Fruit fly (Drosophila melanogaster) whole organism, embryonic: Measurements from ENCODE around the gene CG12522.

Experiments used
- CG10462 ChIP-seq: fragments of 200-800 bp; sonication (Bioruptor generic); optimal IDR thresholded peaks from 2 replicates; lab custom pipeline; 2016; ENCODE audit warnings: missing biosample characterization, missing genetic modification characterization
- CG11085 ChIP-seq: fragments of 200-800 bp; sonication (Bioruptor generic); IDR thresholded peaks from 2 replicates; pipeline ENCODE4 v1.3.6; 2022; ENCODE audit warnings: missing biosample characterization, missing genetic modification characterization
- CG12219 ChIP-seq: fragments of 200-800 bp; sonication (Bioruptor generic); optimal IDR thresholded peaks from 3 replicates; lab custom pipeline; 2018; ENCODE audit warnings: missing biosample characterization, mild to moderate bottlenecking, missing genetic modification characterization
- CG12236 ChIP-seq: fragments of 200-800 bp; sonication (Bioruptor generic); optimal IDR thresholded peaks from 2 replicates; lab custom pipeline; 2016; ENCODE audit warnings: missing biosample characterization, missing genetic modification characterization
- CG13624 ChIP-seq: fragments of 200-800 bp; sonication (Bioruptor generic); optimal IDR thresholded peaks from 2 replicates; lab custom pipeline; 2016; ENCODE audit warnings: missing biosample characterization, missing genetic modification characterization
- CG14050 ChIP-seq: fragments of 200-800 bp; sonication (Bioruptor generic); IDR thresholded peaks from 3 replicates; pipeline ENCODE4 v1.3.6; 2022; ENCODE audit warnings: missing biosample characterization, missing genetic modification characterization
- CG14441 ChIP-seq: fragments of 200-800 bp; sonication (Bioruptor generic); IDR thresholded peaks from 2 replicates; pipeline ENCODE4 v1.3.6; 2022; ENCODE audit warnings: missing biosample characterization, missing genetic modification characterization
- CG16815 ChIP-seq: fragments of 200-800 bp; sonication (Bioruptor generic); optimal IDR thresholded peaks from 3 replicates; lab custom pipeline; 2017; ENCODE audit warnings: missing biosample characterization, mild to moderate bottlenecking, missing genetic modification characterization
- CG2129 ChIP-seq: fragments of 200-800 bp; sonication (Bioruptor generic); IDR thresholded peaks from 2 replicates; pipeline ENCODE4 v1.3.6; 2022; ENCODE audit warnings: missing biosample characterization, missing genetic modification characterization; ENCODE audit not compliant: partially characterized antibody
- CG30431 ChIP-seq: fragments of 200-800 bp; sonication (Bioruptor generic); optimal IDR thresholded peaks from 2 replicates; lab custom pipeline; 2017; ENCODE audit warnings: missing biosample characterization, missing genetic modification characterization
- CG32772 ChIP-seq: fragments of 200-800 bp; sonication (Bioruptor generic); IDR thresholded peaks from 2 replicates; pipeline ENCODE4 v1.3.6; 2022; ENCODE audit warnings: missing biosample characterization, missing genetic modification characterization
- CG3281 ChIP-seq: fragments of 200-800 bp; sonication (Bioruptor generic); optimal IDR thresholded peaks from 3 replicates; lab custom pipeline; 2017; ENCODE audit warnings: missing biosample characterization, mild to moderate bottlenecking, missing genetic modification characterization
- CG3847 ChIP-seq: fragments of 200-800 bp; sonication (Bioruptor generic); IDR thresholded peaks from 2 replicates; pipeline ENCODE4 v1.3.6; 2022; ENCODE audit warnings: missing biosample characterization, missing genetic modification characterization
- CG7357 ChIP-seq: fragments of 200-800 bp; sonication (Bioruptor generic); IDR thresholded peaks from 3 replicates; pipeline ENCODE4 v1.3.6; 2022; ENCODE audit warnings: missing biosample characterization, missing genetic modification characterization
- CG7987 ChIP-seq: fragments of 200-800 bp; sonication (Bioruptor generic); optimal IDR thresholded peaks from 2 replicates; lab custom pipeline; 2018; ENCODE audit warnings: missing biosample characterization, mild to moderate bottlenecking, missing genetic modification characterization, moderate library complexity
- CG8281 ChIP-seq: fragments of 200-800 bp; sonication (Bioruptor generic); optimal IDR thresholded peaks from 2 replicates; lab custom pipeline; 2018; ENCODE audit warnings: missing biosample characterization, mild to moderate bottlenecking, missing genetic modification characterization, moderate library complexity
- CG8478 ChIP-seq: fragments of >200 bp; optimal IDR thresholded peaks from 2 replicates; lab custom pipeline; 2018
- CG9797 ChIP-seq: fragments of 200-800 bp; sonication (Bioruptor generic); optimal IDR thresholded peaks from 3 replicates; lab custom pipeline; 2018; ENCODE audit warnings: missing biosample characterization, mild to moderate bottlenecking, missing genetic modification characterization
- CG9932 ChIP-seq: fragments of 200-800 bp; sonication (Bioruptor generic); IDR thresholded peaks from 2 replicates; pipeline ENCODE4 v1.3.6; 2022; ENCODE audit warnings: missing biosample characterization, missing genetic modification characterization
- Deaf1 ChIP-seq: fragments of 200-800 bp; optimal IDR thresholded peaks from 3 replicates; lab custom pipeline; 2019; ENCODE audit warnings: missing biosample characterization, mild to moderate bottlenecking, missing genetic modification characterization, moderate library complexity
- Doc2 ChIP-seq: fragments of 200-800 bp; sonication (Bioruptor generic); IDR thresholded peaks from 2 replicates; pipeline ENCODE4 v1.3.6; 2022; ENCODE audit warnings: missing biosample characterization, missing genetic modification characterization
- Dp ChIP-seq: fragments of 200-800 bp; sonication (Bioruptor generic); optimal IDR thresholded peaks from 2 replicates; lab custom pipeline; 2018; ENCODE audit warnings: missing biosample characterization, mild to moderate bottlenecking, missing genetic modification characterization, moderate library complexity
- E2f2 ChIP-seq: fragments of 200-800 bp; sonication (Bioruptor generic); IDR thresholded peaks from 2 replicates; pipeline ENCODE4 v1.3.6; 2022; ENCODE audit warnings: missing biosample characterization, missing genetic modification characterization
- Gug ChIP-seq: fragments of 200-800 bp; sonication (Bioruptor generic); IDR thresholded peaks from 4 replicates; pipeline ENCODE4 v1.3.6; 2022; ENCODE audit warnings: missing biosample characterization, missing genetic modification characterization
- HmgZ ChIP-seq: fragments of 200-800 bp; sonication (Bioruptor generic); optimal IDR thresholded peaks from 2 replicates; lab custom pipeline; 2018; ENCODE audit warnings: missing biosample characterization, mild to moderate bottlenecking, missing genetic modification characterization
- Hmr ChIP-seq: fragments of 200-800 bp; sonication (Bioruptor generic); optimal IDR thresholded peaks from 3 replicates; lab custom pipeline; 2017; ENCODE audit warnings: mild to moderate bottlenecking, missing biosample characterization, missing genetic modification reagents, missing genetic modification characterization
- Jarid2 ChIP-seq: fragments of 200-800 bp; sonication (Bioruptor generic); optimal IDR thresholded peaks from 3 replicates; lab custom pipeline; 2017; ENCODE audit warnings: mild to moderate bottlenecking, missing biosample characterization, missing genetic modification reagents, missing genetic modification characterization
- Opbp ChIP-seq: fragments of 200-800 bp; sonication (Bioruptor generic); IDR thresholded peaks from 3 replicates; pipeline ENCODE4 v1.3.6; 2022; ENCODE audit warnings: missing biosample characterization, missing genetic modification characterization; ENCODE audit not compliant: partially characterized antibody
- Ravus ChIP-seq: fragments of 200-800 bp; sonication (Bioruptor generic); IDR thresholded peaks from 2 replicates; pipeline ENCODE4 v1.3.6; 2022; ENCODE audit warnings: missing biosample characterization, missing genetic modification characterization
- Rx ChIP-seq: fragments of 200-800 bp; sonication (Bioruptor generic); IDR thresholded peaks from 2 replicates; pipeline ENCODE4 v1.3.6; 2022; ENCODE audit warnings: missing biosample characterization, missing genetic modification characterization
- Sox102F ChIP-seq: fragments of 200-800 bp; sonication (Bioruptor generic); optimal IDR thresholded peaks from 2 replicates; lab custom pipeline; 2018; ENCODE audit warnings: missing biosample characterization, mild to moderate bottlenecking, missing genetic modification characterization, moderate library complexity
- Sry-β ChIP-seq: fragments of 200-800 bp; sonication (Bioruptor generic); optimal IDR thresholded peaks from 2 replicates; lab custom pipeline; 2018; ENCODE audit warnings: missing biosample characterization, mild to moderate bottlenecking, missing genetic modification characterization, moderate library complexity
- Tbp ChIP-seq: fragments of >200 bp; optimal IDR thresholded peaks from 2 replicates; lab custom pipeline; 2018; ENCODE audit warnings: missing biosample characterization, missing genetic modification characterization
- Usf ChIP-seq: fragments of 200-800 bp; sonication (Bioruptor generic); optimal IDR thresholded peaks from 2 replicates; lab custom pipeline; 2017; ENCODE audit warnings: missing genotype, missing biosample characterization, missing genetic modification characterization
- cato ChIP-seq: fragments of 200-800 bp; sonication (Bioruptor generic); optimal IDR thresholded peaks from 2 replicates; lab custom pipeline; 2016; ENCODE audit warnings: missing biosample characterization, missing genetic modification characterization, borderline replicate concordance
- caup ChIP-seq: fragments of 200-800 bp; sonication (Bioruptor generic); optimal IDR thresholded peaks from 3 replicates; lab custom pipeline; 2017; ENCODE audit warnings: missing biosample characterization, mild to moderate bottlenecking, missing genetic modification characterization, moderate library complexity; ENCODE audit not compliant: severe bottlenecking
- chif ChIP-seq, 2 experiments: fragments of 200-800 bp; sonication (Bioruptor generic); optimal IDR thresholded peaks; 3 replicates each; lab custom pipeline; 2016; ENCODE audit warnings: missing biosample characterization in 2 of 2, missing genetic modification characterization in 2 of 2
- croc ChIP-seq: fragments of 200-800 bp; sonication (Bioruptor generic); conservative IDR thresholded peaks from 3 replicates; pipeline ENCODE4 v1.3.6; 2022; ENCODE audit warnings: missing biosample characterization, missing genetic modification characterization
- crp ChIP-seq, 2 experiments: fragments of 200-800 bp; sonication (Bioruptor generic); optimal IDR thresholded peaks; 2 replicates in 1 of 2; 3 replicates in 1 of 2; lab custom pipeline; 2017; ENCODE audit warnings: missing biosample characterization in 2 of 2, missing genetic modification characterization in 2 of 2, mild to moderate bottlenecking in 1 of 2, moderate library complexity in 1 of 2
- dan ChIP-seq: fragments of 200-800 bp; sonication (Bioruptor generic); IDR thresholded peaks from 2 replicates; pipeline ENCODE4 v1.3.6; 2022; ENCODE audit warnings: missing biosample characterization, missing genetic modification characterization
- gem ChIP-seq: fragments of 200-800 bp; sonication (Bioruptor generic); optimal IDR thresholded peaks from 2 replicates; lab custom pipeline; 2019; ENCODE audit warnings: missing biosample characterization, mild to moderate bottlenecking, missing genetic modification characterization, moderate library complexity
- gfzf ChIP-seq: fragments of 200-800 bp; sonication (Bioruptor generic); optimal IDR thresholded peaks from 2 replicates; lab custom pipeline; 2016; ENCODE audit warnings: missing biosample characterization, mild to moderate bottlenecking, missing genetic modification characterization, moderate library complexity
- ham ChIP-seq: fragments of 200-800 bp; sonication (Bioruptor generic); IDR thresholded peaks from 2 replicates; pipeline ENCODE4 v1.3.6; 2022; ENCODE audit warnings: missing biosample characterization, missing genetic modification characterization
- hb ChIP-seq: fragments of 200-800 bp; sonication (Bioruptor generic); IDR thresholded peaks from 3 replicates; pipeline ENCODE4 v1.3.6; 2022; ENCODE audit warnings: missing biosample characterization, missing genetic modification characterization; ENCODE audit not compliant: partially characterized antibody
- inv ChIP-seq: fragments of 200-800 bp; sonication (Bioruptor generic); IDR thresholded peaks from 2 replicates; pipeline ENCODE4 v1.3.6; 2022; ENCODE audit warnings: missing biosample characterization, missing genetic modification characterization; ENCODE audit not compliant: partially characterized antibody
- lilli ChIP-seq: fragments of 200-800 bp; sonication (Bioruptor generic); optimal IDR thresholded peaks from 3 replicates; lab custom pipeline; 2016; ENCODE audit warnings: missing biosample characterization, missing genetic modification characterization
- mam ChIP-seq: fragments of 200-800 bp; sonication (Bioruptor generic); optimal IDR thresholded peaks from 3 replicates; lab custom pipeline; 2016; ENCODE audit warnings: missing biosample characterization, missing genetic modification characterization
- pzg ChIP-seq: fragments of 200-800 bp; sonication (Bioruptor generic); optimal IDR thresholded peaks from 3 replicates; lab custom pipeline; 2018; ENCODE audit warnings: missing biosample characterization, mild to moderate bottlenecking, missing genetic modification characterization, moderate library complexity
- row ChIP-seq: fragments of 200-800 bp; sonication (Bioruptor generic); IDR thresholded peaks from 3 replicates; pipeline ENCODE4 v1.3.6; 2022; ENCODE audit warnings: missing biosample characterization, missing genetic modification characterization
- stwl ChIP-seq: fragments of 200-800 bp; sonication (Bioruptor generic); optimal IDR thresholded peaks from 3 replicates; lab custom pipeline; 2018; ENCODE audit warnings: missing biosample characterization, mild to moderate bottlenecking, missing genetic modification characterization, moderate library complexity

The CG12522 gene

dm6 chr3L:11062441-11062840 lies 45.6 kb upstream of the CG12522 start, which contains the start of gene CG32069 (continued):
- TF ChIP-seq E2f2 = peak; percentile 88
- TF ChIP-seq HmgZ (tag; lab: Kevin White, UChicago) = peak; percentile 0
- TF ChIP-seq stwl = peak; percentile 7
- peak; percentile 53 for TF ChIP-seq pzg (GFP tag; lab: Kevin White, UChicago)
- TF ChIP-seq CG8281 (tag; lab: Kevin White, UChicago) = no peak
- peak; percentile 84 for TF ChIP-seq Dp
- TF ChIP-seq crp (GFP tag; optimal IDR thresholded peaks at IDR 0.05; lab: Kevin White, UChicago) = peak in 1 of 2 experiments; percentile 86
- no peak for TF ChIP-seq lilli
- no peak for TF ChIP-seq CG12219
- no peak for TF ChIP-seq CG13624 (GFP tag; lab: Kevin White, UChicago)
- peak; percentile 81 for TF ChIP-seq Sry-β (GFP tag; lab: Kevin White, UChicago)
- no peak for TF ChIP-seq Doc2
- no peak for TF ChIP-seq dan (GFP tag; lab: Robert Waterston, UW)
- TF ChIP-seq CG30431 (GFP tag; lab: Kevin White, UChicago) = no peak

DNA sequence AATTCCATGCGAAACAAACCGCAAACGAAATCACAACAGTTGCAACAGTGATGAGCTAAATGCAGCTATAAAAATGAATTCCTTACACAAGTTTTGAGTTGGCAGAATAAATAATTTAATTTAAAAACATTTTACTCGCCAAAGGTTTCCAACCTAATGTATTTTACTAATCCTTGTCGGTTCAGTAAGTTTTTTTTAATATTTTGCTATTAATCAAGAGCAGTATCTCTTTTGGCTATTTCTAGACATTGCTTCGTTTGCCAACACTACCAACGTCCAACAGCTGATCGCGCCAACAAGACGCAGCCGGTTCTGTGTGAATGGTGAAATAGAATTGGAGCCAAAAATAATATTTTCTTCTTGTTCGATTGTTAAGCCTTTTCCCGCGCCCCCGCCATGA lies 43.3 kb upstream of the CG12522 start, which contains the start of the genes CG32075, CG45101 and SuUR:
CG32075 (minus strand) TSS at position 253 of the 400 bp plus-strand sequence.
CG45101 (plus strand) TSS at position 303 of the 400 bp plus-strand sequence.
SuUR (plus strand) TSS at position 303 of the 400 bp plus-strand sequence.
- TF ChIP-seq cato (GFP tag; lab: Kevin White, UChicago) = peak; percentile 85
- TF ChIP-seq CG14441 (GFP tag; lab: Robert Waterston, UW) = peak; percentile 92
- TF ChIP-seq ham = peak; percentile 29; the same call in 1 of the 2 replicates
- peak; percentile 90 for TF ChIP-seq CG3847
- peak; percentile 77 for TF ChIP-seq Rx (GFP tag; lab: Robert Waterston, UW)
- TF ChIP-seq stwl = peak; percentile 61
- no peak for TF ChIP-seq Opbp (GFP tag; lab: Robert Waterston, UW)
- peak; percentile 76 for TF ChIP-seq CG10462 (GFP tag; lab: Kevin White, UChicago)
- TF ChIP-seq CG32772 (GFP tag; lab: Robert Waterston, UW) = peak; percentile 88
- peak; percentile 84 for TF ChIP-seq Gug (GFP tag; lab: Robert Waterston, UW)
- TF ChIP-seq CG7987 (GFP tag; lab: Kevin White, UChicago) = peak; percentile 65
- peak; percentile 80 for TF ChIP-seq CG16815 (GFP tag; lab: Kevin White, UChicago)
- peak; percentile 86 for TF ChIP-seq caup (GFP tag; lab: Kevin White, UChicago)
- TF ChIP-seq CG7357 (GFP tag; lab: Robert Waterston, UW) = peak; percentile 64; the same call in 1 of the 3 replicates
- TF ChIP-seq Hmr (GFP tag; lab: Kevin White, UChicago) = peak; percentile 82
- peak; percentile 94 for TF ChIP-seq row
- peak; percentile 74 for TF ChIP-seq croc
- TF ChIP-seq CG8478 (lab: Kevin White, UChicago) = no peak
- peak; percentile 64 for TF ChIP-seq CG11085 (GFP tag; lab: Robert Waterston, UW)
- TF ChIP-seq Deaf1 (tag; lab: Kevin White, UChicago) = peak; percentile 38
- TF ChIP-seq Ravus = peak; percentile 58
- TF ChIP-seq Tbp (GFP tag; lab: Kevin White, UChicago) = no peak
- TF ChIP-seq mam = peak; percentile 92
- TF ChIP-seq hb = no peak
- peak; percentile 92 for TF ChIP-seq gem (tag; lab: Kevin White, UChicago)
- peak; percentile 73 for TF ChIP-seq Usf (GFP tag; lab: Kevin White, UChicago)
- peak; percentile 94 for TF ChIP-seq CG9932 (GFP tag; lab: Robert Waterston, UW)
- peak; percentile 23 for TF ChIP-seq CG9797 (GFP tag; lab: Kevin White, UChicago)
- TF ChIP-seq CG2129 = no peak
- TF ChIP-seq gfzf (GFP tag; lab: Kevin White, UChicago) = peak; percentile 5
- peak; percentile 89 to 94 for TF ChIP-seq chif (GFP tag; optimal IDR thresholded peaks at IDR 0.05; lab: Kevin White, UChicago)
- peak; percentile 64 for TF ChIP-seq CG12236 (GFP tag; lab: Kevin White, UChicago)
- peak; percentile 72; the same call in 2 of the 3 replicates for TF ChIP-seq CG14050
- TF ChIP-seq Sox102F (GFP tag; lab: Kevin White, UChicago) = peak; percentile 91
- peak; percentile 38 for TF ChIP-seq CG8281 (tag; lab: Kevin White, UChicago)
- TF ChIP-seq CG3281 (GFP tag; lab: Kevin White, UChicago) = peak; percentile 72
- TF ChIP-seq Jarid2 (GFP tag; lab: Kevin White, UChicago) = peak; percentile 12
- TF ChIP-seq inv (GFP tag; lab: Robert Waterston, UW) = no peak
